Worm (Caenorhabditis elegans) whole organism, L4/young adult: ENCODE results near the gene sru-21.
"Not testable (repeated sequence)": the region's sequence is repeated elsewhere in the genome, so short reads cannot be mapped to it uniquely, and the experiment has no call there.

Experiments used
- W03F9.2 ChIP-seq: fragments of 150-350 bp; optimal IDR thresholded peaks from 2 replicates; lab custom pipeline; 2014; ENCODE audit warnings: missing biosample characterization, missing genetic modification characterization
- dao-5 ChIP-seq: sonication (generic microtip); optimal IDR thresholded peaks from 2 replicates; lab custom pipeline; 2016; ENCODE audit warnings: missing genotype, missing genetic modification characterization, moderate library complexity, missing compliant biosample characterization
- him-1 ChIP-seq: sonication (generic microtip); optimal IDR thresholded peaks from 2 replicates; lab custom pipeline; 2016; ENCODE audit warnings: missing genotype, missing genetic modification reagents, missing genetic modification characterization, missing compliant biosample characterization

- TF ChIP-seq him-1 (tag; lab: Kevin White, UChicago); dao-5 (tag; lab: Kevin White, UChicago); W03F9.2: not testable (repeated sequence)
Observed at ce11 chrIV:13578953-13579352, 47.6 kb upstream of the sru-21 start, which contains the start of gene sru-16.
